Fruit fly (Drosophila melanogaster) whole organism, prepupa: ENCODE data around the gene Elovl7.

Experiments
- CG10631 ChIP-seq: fragments of 200-800 bp; sonication (Bioruptor generic); optimal IDR thresholded peaks from 2 replicates; lab custom pipeline; 2016; ENCODE audit warnings: missing biosample characterization, missing genetic modification characterization
- CG10669 ChIP-seq: fragments of 200-800 bp; sonication (Bioruptor generic); optimal IDR thresholded peaks from 3 replicates; lab custom pipeline; 2018; ENCODE audit warnings: missing biosample characterization, mild to moderate bottlenecking, missing genetic modification characterization, moderate library complexity
- CG11294 ChIP-seq: fragments of 200-800 bp; sonication (Bioruptor generic); IDR thresholded peaks from 2 replicates; pipeline ENCODE4 v1.3.6; 2022; ENCODE audit warnings: missing biosample characterization, missing genetic modification characterization
- CG11762 ChIP-seq: fragments of 200-800 bp; sonication (Bioruptor generic); optimal IDR thresholded peaks from 3 replicates; lab custom pipeline; 2016; ENCODE audit warnings: missing biosample characterization, missing genetic modification characterization; ENCODE audit not compliant: insufficient read depth
- CG11902 ChIP-seq: fragments of 200-800 bp; sonication (Bioruptor generic); optimal IDR thresholded peaks from 3 replicates; lab custom pipeline; 2016; ENCODE audit warnings: missing biosample characterization, missing genetic modification characterization
- CG15336 ChIP-seq: fragments of 200-800 bp; sonication (Bioruptor generic); IDR thresholded peaks from 2 replicates; pipeline ENCODE4 v1.3.6; 2022; ENCODE audit warnings: missing biosample characterization, missing genetic modification characterization
- CG1621 ChIP-seq: fragments of 200-800 bp; sonication (Bioruptor generic); optimal IDR thresholded peaks from 3 replicates; lab custom pipeline; 2018; ENCODE audit warnings: missing biosample characterization, mild to moderate bottlenecking, missing genetic modification characterization
- CG16779 ChIP-seq: fragments of 200-800 bp; sonication (Bioruptor generic); optimal IDR thresholded peaks from 3 replicates; lab custom pipeline; 2017; ENCODE audit warnings: missing biosample characterization, mild to moderate bottlenecking, missing genetic modification characterization
- CG3032 ChIP-seq: fragments of 200-800 bp; optimal IDR thresholded peaks from 2 replicates; lab custom pipeline; 2019; ENCODE audit warnings: missing biosample characterization, mild to moderate bottlenecking, missing genetic modification characterization, moderate library complexity
- CG32006 ChIP-seq: fragments of 200-800 bp; sonication (Bioruptor generic); optimal IDR thresholded peaks from 3 replicates; lab custom pipeline; 2017; ENCODE audit warnings: missing biosample characterization, mild to moderate bottlenecking, missing genetic modification characterization
- CG3919 ChIP-seq: fragments of 200-800 bp; sonication (Bioruptor generic); optimal IDR thresholded peaks from 3 replicates; lab custom pipeline; 2016; ENCODE audit warnings: missing biosample characterization, missing genetic modification characterization
- CG6163 ChIP-seq: fragments of 200-800 bp; sonication (Bioruptor generic); IDR thresholded peaks from 3 replicates; pipeline ENCODE4 v1.3.6; 2022; ENCODE audit warnings: missing biosample characterization, missing genetic modification characterization
- CG6276 ChIP-seq: fragments of 200-800 bp; sonication (Bioruptor generic); optimal IDR thresholded peaks from 2 replicates; lab custom pipeline; 2017; ENCODE audit warnings: missing biosample characterization, mild to moderate bottlenecking, missing genetic modification characterization
- CG6792 ChIP-seq: fragments of 200-800 bp; sonication (Bioruptor generic); optimal IDR thresholded peaks from 3 replicates; lab custom pipeline; 2016; ENCODE audit warnings: missing biosample characterization, missing genetic modification characterization
- CG6808 ChIP-seq: fragments of 200-800 bp; sonication (Bioruptor generic); optimal IDR thresholded peaks from 3 replicates; lab custom pipeline; 2017; ENCODE audit warnings: missing biosample characterization, missing genetic modification characterization, mild to moderate bottlenecking, moderate library complexity, missing genetic modification reagents
- CG6854 ChIP-seq: fragments of 200-800 bp; sonication (Bioruptor generic); optimal IDR thresholded peaks from 2 replicates; lab custom pipeline; 2017; ENCODE audit warnings: missing biosample characterization, mild to moderate bottlenecking, missing genetic modification characterization
- CG7368 ChIP-seq: fragments of 200-800 bp; sonication (Bioruptor generic); optimal IDR thresholded peaks from 3 replicates; lab custom pipeline; 2016; ENCODE audit warnings: missing biosample characterization, missing genetic modification characterization
- CG8119 ChIP-seq: fragments of 200-800 bp; sonication (Bioruptor generic); IDR thresholded peaks from 3 replicates; pipeline ENCODE4 v1.3.6; 2022; ENCODE audit warnings: missing biosample characterization, missing genetic modification characterization
- CG8319 ChIP-seq: fragments of 200-800 bp; sonication (Bioruptor generic); optimal IDR thresholded peaks from 3 replicates; lab custom pipeline; 2016; ENCODE audit warnings: missing biosample characterization, missing genetic modification characterization
- CG8632 ChIP-seq: fragments of 200-800 bp; sonication (Bioruptor generic); optimal IDR thresholded peaks from 3 replicates; lab custom pipeline; 2016; ENCODE audit warnings: missing biosample characterization, missing genetic modification characterization
- Eip75B ChIP-seq: fragments of 200-800 bp; sonication (Bioruptor generic); optimal IDR thresholded peaks from 3 replicates; lab custom pipeline; 2016; ENCODE audit warnings: missing biosample characterization, missing genetic modification characterization
- Eip78C ChIP-seq: fragments of 200-800 bp; sonication (Bioruptor generic); peaks from one replicate; lab custom pipeline; 2016; ENCODE audit warnings: missing biosample characterization, missing genetic modification characterization
- Ets96B ChIP-seq: fragments of 200-800 bp; optimal IDR thresholded peaks from 2 replicates; lab custom pipeline; 2019; ENCODE audit warnings: missing biosample characterization, mild to moderate bottlenecking, missing genetic modification characterization, moderate library complexity
- Hr38 ChIP-seq: sonication (Bioruptor generic); optimal IDR thresholded peaks from 2 replicates; lab custom pipeline; 2016; ENCODE audit warnings: missing biosample characterization, missing genetic modification characterization
- Hr39 ChIP-seq: fragments of 200-800 bp; sonication (Bioruptor generic); optimal IDR thresholded peaks from 2 replicates; lab custom pipeline; 2016; ENCODE audit warnings: missing biosample characterization, missing genetic modification characterization
- Hr4 ChIP-seq: fragments of 200-800 bp; sonication (Bioruptor generic); optimal IDR thresholded peaks from 3 replicates; lab custom pipeline; 2016; ENCODE audit warnings: missing biosample characterization, missing genetic modification characterization
- Lpt ChIP-seq: fragments of 200-800 bp; sonication (Bioruptor generic); optimal IDR thresholded peaks from 3 replicates; lab custom pipeline; 2016; ENCODE audit warnings: missing biosample characterization, missing genetic modification characterization
- Met ChIP-seq: fragments of 200-800 bp; sonication (Bioruptor generic); optimal IDR thresholded peaks from 3 replicates; lab custom pipeline; 2016; ENCODE audit warnings: missing biosample characterization, missing genetic modification characterization
- OdsH ChIP-seq: fragments of 200-800 bp; sonication (Bioruptor generic); optimal IDR thresholded peaks from 3 replicates; lab custom pipeline; 2016; ENCODE audit warnings: missing biosample characterization, missing genetic modification characterization
- Smox ChIP-seq: fragments of 200-800 bp; sonication (Bioruptor generic); optimal IDR thresholded peaks from 3 replicates; lab custom pipeline; 2016; ENCODE audit warnings: missing biosample characterization, missing genetic modification characterization
- Sox102F ChIP-seq: fragments of 200-800 bp; sonication (Bioruptor generic); optimal IDR thresholded peaks from 2 replicates; lab custom pipeline; 2016; ENCODE audit warnings: missing biosample characterization, mild to moderate bottlenecking, missing genetic modification characterization
- Sox14 ChIP-seq: fragments of 200-800 bp; sonication (Bioruptor generic); optimal IDR thresholded peaks from 3 replicates; lab custom pipeline; 2016; ENCODE audit warnings: missing biosample characterization, missing genetic modification characterization
- cyc ChIP-seq: fragments of 200-800 bp; sonication (Bioruptor generic); optimal IDR thresholded peaks from 3 replicates; lab custom pipeline; 2016; ENCODE audit warnings: missing biosample characterization, missing genetic modification characterization
- dsx ChIP-seq: fragments of 200-800 bp; optimal IDR thresholded peaks from 3 replicates; lab custom pipeline; 2019; ENCODE audit warnings: missing biosample characterization, mild to moderate bottlenecking, missing genetic modification characterization, moderate library complexity; ENCODE audit not compliant: poor library complexity, severe bottlenecking
- eg ChIP-seq: fragments of 200-800 bp; sonication (Bioruptor generic); IDR thresholded peaks from 3 replicates; pipeline ENCODE4 v1.3.6; 2022; ENCODE audit warnings: missing biosample characterization, missing genetic modification characterization
- esn ChIP-seq: fragments of 200-800 bp; sonication (Bioruptor generic); optimal IDR thresholded peaks from 2 replicates; lab custom pipeline; 2016; ENCODE audit warnings: missing biosample characterization, mild to moderate bottlenecking, missing genetic modification characterization, moderate library complexity
- fkh ChIP-seq: fragments of 200-800 bp; sonication (Bioruptor generic); optimal IDR thresholded peaks from 3 replicates; lab custom pipeline; 2017; ENCODE audit warnings: missing biosample characterization, mild to moderate bottlenecking, missing genetic modification characterization, moderate library complexity
- lz ChIP-seq: fragments of 200-800 bp; sonication (Bioruptor generic); optimal IDR thresholded peaks from 3 replicates; lab custom pipeline; 2016; ENCODE audit warnings: missing biosample characterization, missing genetic modification characterization
- pdm3 ChIP-seq: fragments of 200-800 bp; sonication (Bioruptor generic); optimal IDR thresholded peaks from 3 replicates; lab custom pipeline; 2016; ENCODE audit warnings: missing biosample characterization, missing genetic modification characterization
- spab ChIP-seq: fragments of 200-800 bp; sonication (Bioruptor generic); optimal IDR thresholded peaks from 2 replicates; lab custom pipeline; 2017; ENCODE audit warnings: missing biosample characterization, mild to moderate bottlenecking, missing genetic modification characterization, missing genetic modification reagents
- ss ChIP-seq, 2 experiments: fragments of 200-800 bp; sonication (Bioruptor generic); optimal IDR thresholded peaks; 2 replicates in 1 of 2; 3 replicates in 1 of 2; lab custom pipeline; 2017 to 2018; ENCODE audit warnings: mild to moderate bottlenecking in 2 of 2, missing biosample characterization in 2 of 2, missing genetic modification characterization in 2 of 2, moderate library complexity in 1 of 2
- svp ChIP-seq: fragments of 200-800 bp; sonication (Bioruptor generic); peaks from one replicate; lab custom pipeline; 2016; ENCODE audit warnings: missing biosample characterization, missing genetic modification characterization
- topi ChIP-seq: fragments of 200-800 bp; sonication (Bioruptor generic); optimal IDR thresholded peaks from 3 replicates; lab custom pipeline; 2016; ENCODE audit warnings: missing biosample characterization, missing genetic modification characterization

Elovl7 gene

dm6 chr3R:8009080-8009620 is 13.5 kb upstream of the Elovl7 start, which contains the start of the genes CG11052 and CG3223:
Gene CG11052 (minus strand): TSS chr3R:8009297.
Gene CG3223 (plus strand): TSS chr3R:8009400.
- TF ChIP-seq Sox14 (GFP tag; lab: Kevin White, UChicago), result peak; percentile 46
- TF ChIP-seq CG1621 (tag; lab: Kevin White, UChicago), result no peak
- peak; percentile 81 for TF ChIP-seq svp
- peak; percentile 43 for TF ChIP-seq esn (GFP tag; lab: Kevin White, UChicago)
- peak; percentile 46 for TF ChIP-seq Eip78C (GFP tag; lab: Kevin White, UChicago)

DNA sequence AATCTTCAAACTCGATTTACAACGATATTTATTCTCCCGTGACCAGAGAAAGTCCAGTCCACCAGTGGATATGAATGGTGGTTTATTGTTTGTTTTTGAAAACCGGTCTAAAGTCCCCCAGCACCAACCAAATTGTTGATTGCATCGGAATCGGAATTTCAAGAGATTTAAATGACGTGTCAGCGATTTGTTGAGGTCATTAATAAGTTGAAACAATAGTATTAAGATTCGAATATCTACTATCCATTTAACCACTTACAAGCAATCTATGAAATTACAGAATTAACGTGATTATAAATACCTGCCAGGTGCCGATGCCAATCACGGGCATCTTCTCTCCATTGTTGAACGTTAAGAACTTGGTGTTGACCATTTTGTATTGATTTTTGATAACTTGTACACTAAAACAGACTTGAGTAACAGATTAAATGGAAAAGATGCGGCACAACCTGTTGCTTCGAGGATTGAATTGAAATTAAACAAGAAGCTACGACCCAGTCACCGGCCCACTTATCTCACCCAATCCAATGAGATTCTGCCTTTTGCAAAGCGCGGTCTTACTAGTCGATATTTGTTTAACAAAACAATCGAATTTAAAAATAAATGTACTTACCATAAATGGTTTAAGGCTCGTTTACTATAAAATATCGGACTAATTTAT is 12.1 kb upstream of the Elovl7 start, which contains the start of gene CG2767:
Gene CG2767, minus strand, starts transcription at position 516 of the 661 bp plus-strand sequence.
- TF ChIP-seq svp (peak; percentile 76), ss (GFP tag; optimal IDR thresholded peaks at IDR 0.05; lab: Kevin White, UChicago) (no peak), CG11762 (no peak), CG15336 (GFP tag; lab: Robert Waterston, UW) (0 out of 2 replicates have a peak, but pooled peaks have one; percentile 4), esn (GFP tag; lab: Kevin White, UChicago) (peak; percentile 40), Eip78C (GFP tag; lab: Kevin White, UChicago) (peak; percentile 74), CG6808 (GFP tag; lab: Kevin White, UChicago) (no peak)

DNA sequence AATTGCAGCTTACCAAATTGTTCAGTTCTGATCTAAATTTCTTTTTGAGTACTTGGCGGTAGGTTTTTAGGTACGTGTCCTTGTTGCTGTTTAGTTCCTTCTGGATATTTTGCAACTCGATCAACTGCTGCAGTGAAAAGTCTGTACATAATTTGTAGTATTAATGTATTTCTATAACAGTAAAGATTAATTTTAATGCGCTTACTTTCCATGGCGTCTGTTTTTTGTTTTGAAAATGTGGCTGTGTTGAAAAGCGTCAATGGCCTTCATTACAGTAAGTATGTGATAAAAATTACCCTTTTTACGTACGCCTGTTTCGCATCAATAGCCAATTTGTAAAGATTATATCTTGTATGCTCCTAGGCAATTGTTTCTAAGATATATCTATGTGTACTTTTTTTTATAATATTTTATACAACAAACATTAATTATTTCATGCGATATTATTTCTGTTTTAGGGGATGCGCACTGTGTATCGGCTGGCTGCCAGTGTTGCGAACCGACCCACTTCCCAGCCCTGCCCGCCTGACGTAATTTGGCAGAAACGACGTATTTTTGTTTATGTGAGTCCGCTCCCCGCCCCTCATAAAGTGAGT is 5.5 kb upstream of the Elovl7 start, which contains the start of the genes Kmn2 and CG2698:
Gene Kmn2, minus strand, starts transcription at position 236 of the 596 bp plus-strand sequence.
Gene CG2698, plus strand, starts transcription at position 489 of the 596 bp plus-strand sequence.
- TF ChIP-seq CG3032, result peak; percentile 95
- peak; percentile 97 for TF ChIP-seq esn (GFP tag; lab: Kevin White, UChicago)
- peak; percentile 96 for TF ChIP-seq Met (GFP tag; lab: Kevin White, UChicago)
- peak; percentile 93 for TF ChIP-seq Hr39 (GFP tag; lab: Kevin White, UChicago)
- TF ChIP-seq CG16779 (tag; lab: Kevin White, UChicago), result peak; percentile 89
- no peak for TF ChIP-seq spab (GFP tag; lab: Kevin White, UChicago)
- peak; percentile 97 for TF ChIP-seq CG8632 (GFP tag; lab: Kevin White, UChicago)
- peak; percentile 98 for TF ChIP-seq CG6163 (GFP tag; lab: Robert Waterston, UW)
- peak; percentile 96 for TF ChIP-seq CG6792 (GFP tag; lab: Kevin White, UChicago)
- TF ChIP-seq Hr38 (GFP tag; lab: Kevin White, UChicago), result no peak
- peak; percentile 97 for TF ChIP-seq eg
- TF ChIP-seq pdm3, result peak; percentile 94
- peak; percentile 95 for TF ChIP-seq CG10669 (GFP tag; lab: Kevin White, UChicago)
- peak; percentile 96 for TF ChIP-seq Ets96B (tag; lab: Kevin White, UChicago)
- TF ChIP-seq topi (GFP tag; lab: Kevin White, UChicago), result peak; percentile 96
- peak; percentile 95 for TF ChIP-seq CG8319
- peak; percentile 97 for TF ChIP-seq OdsH (GFP tag; lab: Kevin White, UChicago)
- peak; percentile 97 for TF ChIP-seq CG15336 (GFP tag; lab: Robert Waterston, UW)
- TF ChIP-seq CG6808 (GFP tag; lab: Kevin White, UChicago), result peak; percentile 92
- TF ChIP-seq CG11762, result peak; percentile 94
- peak; percentile 95 for TF ChIP-seq Smox (GFP tag; lab: Kevin White, UChicago)
- TF ChIP-seq CG8119, result peak; percentile 97
- peak; percentile 91 for TF ChIP-seq CG1621 (tag; lab: Kevin White, UChicago)
- peak; percentile 98 for TF ChIP-seq CG3919 (GFP tag; lab: Kevin White, UChicago)
- TF ChIP-seq cyc (GFP tag; lab: Kevin White, UChicago), result peak; percentile 95
- peak; percentile 96 for TF ChIP-seq CG11902
- TF ChIP-seq Sox102F (GFP tag; lab: Kevin White, UChicago), result peak; percentile 95
- TF ChIP-seq Eip75B (GFP tag; lab: Kevin White, UChicago), result peak; percentile 94
- TF ChIP-seq CG11294, result peak; percentile 95
- TF ChIP-seq ss (GFP tag; optimal IDR thresholded peaks at IDR 0.05; lab: Kevin White, UChicago), result peak; percentile 90 to 93
- peak; percentile 97 for TF ChIP-seq CG10631
- peak; percentile 94 for TF ChIP-seq CG7368 (GFP tag; lab: Kevin White, UChicago)
- TF ChIP-seq dsx (GFP tag; lab: Kevin White, UChicago), result peak; percentile 88
- peak; percentile 93 for TF ChIP-seq CG6854 (GFP tag; lab: Kevin White, UChicago)
- TF ChIP-seq Hr4, result peak; percentile 95
- peak; percentile 92 for TF ChIP-seq CG6276 (GFP tag; lab: Kevin White, UChicago)
- TF ChIP-seq fkh (GFP tag; lab: Kevin White, UChicago), result no peak
- peak; percentile 95 for TF ChIP-seq CG32006 (GFP tag; lab: Kevin White, UChicago)
- TF ChIP-seq lz, result peak; percentile 96
- TF ChIP-seq Lpt (GFP tag; lab: Kevin White, UChicago), result peak; percentile 88
